Fruit fly (Drosophila melanogaster) whole organism, embryonic: ENCODE results near the gene fzo.

Source experiments
- B-H2 ChIP-seq: fragments of 200-800 bp; sonication (Bioruptor generic); optimal IDR thresholded peaks from 2 replicates; lab custom pipeline; 2018; ENCODE audit warnings: missing biosample characterization, mild to moderate bottlenecking, missing genetic modification characterization
- BtbVII ChIP-seq: fragments of 200-800 bp; sonication (Bioruptor generic); optimal IDR thresholded peaks from 3 replicates; lab custom pipeline; 2017; ENCODE audit warnings: missing biosample characterization, mild to moderate bottlenecking, missing genetic modification characterization
- CG10147 ChIP-seq: fragments of 200-800 bp; sonication (Bioruptor generic); optimal IDR thresholded peaks from 2 replicates; lab custom pipeline; 2019; ENCODE audit warnings: missing biosample characterization, mild to moderate bottlenecking, missing genetic modification characterization, moderate library complexity
- CG1024 ChIP-seq: fragments of 200-800 bp; sonication (Bioruptor generic); IDR thresholded peaks from 2 replicates; pipeline ENCODE4 v1.3.6; 2022; ENCODE audit warnings: missing biosample characterization, missing genetic modification characterization
- CG10321 ChIP-seq: fragments of 200-800 bp; sonication (Bioruptor generic); IDR thresholded peaks from 2 replicates; pipeline ENCODE4 v1.3.6; 2022; ENCODE audit warnings: missing biosample characterization, missing genetic modification characterization
- CG10959 ChIP-seq: fragments of 200-800 bp; sonication (Bioruptor generic); IDR thresholded peaks from 2 replicates; pipeline ENCODE4 v1.3.6; 2022; ENCODE audit warnings: missing biosample characterization, missing genetic modification characterization
- CG11504 ChIP-seq: fragments of 200-800 bp; sonication (Bioruptor generic); optimal IDR thresholded peaks from 3 replicates; lab custom pipeline; 2019; ENCODE audit warnings: missing biosample characterization, mild to moderate bottlenecking, missing genetic modification characterization, moderate library complexity
- CG12659 ChIP-seq: fragments of 200-800 bp; sonication (Bioruptor generic); optimal IDR thresholded peaks from 3 replicates; lab custom pipeline; 2017; ENCODE audit warnings: mild to moderate bottlenecking, missing biosample characterization, missing genetic modification reagents, missing genetic modification characterization
- CG13894 ChIP-seq: fragments of 200-800 bp; sonication (Bioruptor generic); optimal IDR thresholded peaks from 3 replicates; lab custom pipeline; 2018; ENCODE audit warnings: missing biosample characterization, mild to moderate bottlenecking, missing genetic modification characterization, moderate library complexity
- CG18476 ChIP-seq: fragments of 200-800 bp; sonication (Bioruptor generic); optimal IDR thresholded peaks from 2 replicates; lab custom pipeline; 2016; ENCODE audit warnings: missing biosample characterization, mild to moderate bottlenecking, missing genetic modification characterization
- CG2120 ChIP-seq: fragments of 200-800 bp; sonication (Bioruptor generic); optimal IDR thresholded peaks from 3 replicates; lab custom pipeline; 2016; ENCODE audit warnings: missing biosample characterization, missing genetic modification characterization
- CG34376 ChIP-seq: fragments of 200-800 bp; sonication (Bioruptor generic); optimal IDR thresholded peaks from 2 replicates; lab custom pipeline; 2018; ENCODE audit warnings: missing biosample characterization, mild to moderate bottlenecking, missing genetic modification characterization
- CG4730 ChIP-seq: fragments of 200-800 bp; sonication (Bioruptor generic); IDR thresholded peaks from 2 replicates; pipeline ENCODE4 v1.3.6; 2022; ENCODE audit warnings: missing biosample characterization, missing genetic modification characterization
- CG6175 ChIP-seq: fragments of 200-800 bp; sonication (Bioruptor generic); IDR thresholded peaks from 3 replicates; pipeline ENCODE4 v1.3.6; 2022; ENCODE audit warnings: missing biosample characterization, missing genetic modification characterization
- CG6791 ChIP-seq: fragments of 200-800 bp; sonication (Bioruptor generic); IDR thresholded peaks from 3 replicates; pipeline ENCODE4 v1.3.6; 2022; ENCODE audit warnings: missing biosample characterization, missing genetic modification characterization; ENCODE audit not compliant: partially characterized antibody
- CG9932 ChIP-seq: fragments of 200-800 bp; sonication (Bioruptor generic); IDR thresholded peaks from 2 replicates; pipeline ENCODE4 v1.3.6; 2022; ENCODE audit warnings: missing biosample characterization, missing genetic modification characterization
- Dek ChIP-seq: fragments of 200-800 bp; sonication (Bioruptor generic); optimal IDR thresholded peaks from 3 replicates; lab custom pipeline; 2019; ENCODE audit warnings: missing biosample characterization, mild to moderate bottlenecking, missing genetic modification characterization, moderate library complexity
- E2f2 ChIP-seq: fragments of 200-800 bp; sonication (Bioruptor generic); IDR thresholded peaks from 2 replicates; pipeline ENCODE4 v1.3.6; 2022; ENCODE audit warnings: missing biosample characterization, missing genetic modification characterization
- GATAe ChIP-seq: fragments of 200-800 bp; sonication (Bioruptor generic); conservative IDR thresholded peaks from 2 replicates; pipeline ENCODE4 v1.3.6; 2022; ENCODE audit warnings: missing biosample characterization, missing genetic modification characterization
- HHEX ChIP-seq: fragments of 200-800 bp; sonication (Bioruptor generic); optimal IDR thresholded peaks from 3 replicates; lab custom pipeline; 2017; ENCODE audit warnings: missing biosample characterization, mild to moderate bottlenecking, missing genetic modification characterization, missing genetic modification reagents
- HmgD ChIP-seq: fragments of 200-800 bp; sonication (Bioruptor generic); optimal IDR thresholded peaks from 3 replicates; lab custom pipeline; 2016; ENCODE audit warnings: missing biosample characterization, missing genetic modification characterization
- Kr ChIP-seq: fragments of 200-800 bp; sonication (Bioruptor generic); optimal IDR thresholded peaks from 2 replicates; lab custom pipeline; 2017; ENCODE audit warnings: missing biosample characterization, mild to moderate bottlenecking, missing genetic modification characterization
- Meics ChIP-seq: fragments of 200-800 bp; sonication (Bioruptor generic); optimal IDR thresholded peaks from 2 replicates; lab custom pipeline; 2017; ENCODE audit warnings: missing biosample characterization, mild to moderate bottlenecking, missing genetic modification characterization
- NfI ChIP-seq: fragments of 200-800 bp; sonication (Bioruptor generic); optimal IDR thresholded peaks from 3 replicates; lab custom pipeline; 2018; ENCODE audit warnings: missing biosample characterization, mild to moderate bottlenecking, missing genetic modification characterization, moderate library complexity
- Ravus ChIP-seq: fragments of 200-800 bp; sonication (Bioruptor generic); IDR thresholded peaks from 2 replicates; pipeline ENCODE4 v1.3.6; 2022; ENCODE audit warnings: missing biosample characterization, missing genetic modification characterization
- Sox100B ChIP-seq: fragments of 200-800 bp; sonication (Bioruptor generic); optimal IDR thresholded peaks from 3 replicates; lab custom pipeline; 2018; ENCODE audit warnings: missing biosample characterization, mild to moderate bottlenecking, missing genetic modification characterization
- Sox102F ChIP-seq: fragments of 200-800 bp; sonication (Bioruptor generic); optimal IDR thresholded peaks from 2 replicates; lab custom pipeline; 2018; ENCODE audit warnings: missing biosample characterization, mild to moderate bottlenecking, missing genetic modification characterization, moderate library complexity
- ap ChIP-seq: fragments of 200-800 bp; sonication (Bioruptor generic); IDR thresholded peaks from 2 replicates; pipeline ENCODE4 v1.3.6; 2022; ENCODE audit warnings: missing biosample characterization, missing genetic modification characterization
- bbx ChIP-seq: fragments of 200-800 bp; sonication (Bioruptor generic); IDR thresholded peaks from 2 replicates; pipeline ENCODE4 v1.3.6; 2022; ENCODE audit warnings: missing biosample characterization, missing genetic modification characterization; ENCODE audit not compliant: partially characterized antibody
- bcd ChIP-seq: fragments of 200-800 bp; sonication (Bioruptor generic); optimal IDR thresholded peaks from 2 replicates; lab custom pipeline; 2017; ENCODE audit warnings: missing biosample characterization, mild to moderate bottlenecking, missing genetic modification characterization
- bowl ChIP-seq: fragments of 200-800 bp; sonication (Bioruptor generic); IDR thresholded peaks from 2 replicates; pipeline ENCODE4 v1.3.6; 2022; ENCODE audit warnings: missing biosample characterization, missing genetic modification characterization
- btn ChIP-seq: fragments of 200-800 bp; sonication (Bioruptor generic); optimal IDR thresholded peaks from 2 replicates; lab custom pipeline; 2016; ENCODE audit warnings: missing biosample characterization, missing genetic modification characterization
- ci ChIP-seq: fragments of 200-800 bp; sonication (Bioruptor generic); IDR thresholded peaks from 3 replicates; pipeline ENCODE4 v1.3.6; 2022; ENCODE audit warnings: missing biosample characterization, missing genetic modification characterization
- da ChIP-seq: fragments of 200-800 bp; sonication (Bioruptor generic); optimal IDR thresholded peaks from 2 replicates; lab custom pipeline; 2016; ENCODE audit warnings: missing biosample characterization, missing genetic modification characterization
- dmrt11E ChIP-seq: fragments of 200-800 bp; sonication (Bioruptor generic); optimal IDR thresholded peaks from 3 replicates; lab custom pipeline; 2018; ENCODE audit warnings: missing biosample characterization, mild to moderate bottlenecking, missing genetic modification characterization, moderate library complexity
- exex ChIP-seq: fragments of 200-800 bp; sonication (Bioruptor generic); optimal IDR thresholded peaks from 4 replicates; lab custom pipeline; 2018; ENCODE audit warnings: missing biosample characterization, mild to moderate bottlenecking, missing genetic modification characterization, moderate library complexity
- eyg ChIP-seq: fragments of 200-800 bp; sonication (Bioruptor generic); optimal IDR thresholded peaks from 3 replicates; lab custom pipeline; 2016; ENCODE audit warnings: missing biosample characterization, missing genetic modification characterization
- klu ChIP-seq: fragments of 200-800 bp; sonication (Bioruptor generic); IDR thresholded peaks from 2 replicates; pipeline ENCODE4 v1.3.6; 2022; ENCODE audit warnings: missing biosample characterization, missing genetic modification characterization
- kni ChIP-seq: fragments of 200-800 bp; sonication (Bioruptor generic); optimal IDR thresholded peaks from 3 replicates; lab custom pipeline; 2017; ENCODE audit warnings: mild to moderate bottlenecking, missing biosample characterization, missing genetic modification reagents, missing genetic modification characterization
- lov ChIP-seq, 2 experiments: fragments of 200-800 bp in 1 of 2; fragments of >200 bp in 1 of 2; sonication (Bioruptor generic) in 1 of 2; IDR thresholded peaks in 1 of 2; optimal IDR thresholded peaks in 1 of 2; 2 replicates in 1 of 2; 3 replicates in 1 of 2; pipeline versions ENCODE4 v1.3.6 to Lab custom; 2017 to 2022; ENCODE audit warnings: missing biosample characterization in 1 of 2, missing genetic modification characterization in 1 of 2
- mam ChIP-seq: fragments of 200-800 bp; sonication (Bioruptor generic); optimal IDR thresholded peaks from 3 replicates; lab custom pipeline; 2016; ENCODE audit warnings: missing biosample characterization, missing genetic modification characterization
- mirr ChIP-seq: fragments of 200-800 bp; sonication (Bioruptor generic); optimal IDR thresholded peaks from 3 replicates; lab custom pipeline; 2018; ENCODE audit warnings: missing biosample characterization, mild to moderate bottlenecking, missing genetic modification characterization
- oc ChIP-seq: fragments of 200-800 bp; sonication (Bioruptor generic); optimal IDR thresholded peaks from 2 replicates; lab custom pipeline; 2018; ENCODE audit warnings: missing biosample characterization, mild to moderate bottlenecking, missing genetic modification characterization, moderate library complexity
- onecut ChIP-seq: fragments of 200-800 bp; sonication (Bioruptor generic); IDR thresholded peaks from 2 replicates; pipeline ENCODE4 v1.3.6; 2022; ENCODE audit warnings: missing biosample characterization, missing genetic modification characterization
- slou ChIP-seq: fragments of 200-800 bp; sonication (Bioruptor generic); optimal IDR thresholded peaks from 3 replicates; lab custom pipeline; 2016; ENCODE audit warnings: missing biosample characterization, missing genetic modification characterization
- sug ChIP-seq: fragments of 200-800 bp; optimal IDR thresholded peaks from 2 replicates; lab custom pipeline; 2019; ENCODE audit warnings: missing biosample characterization, mild to moderate bottlenecking, missing genetic modification characterization, moderate library complexity
- vnd ChIP-seq: fragments of 200-800 bp; sonication (Bioruptor generic); IDR thresholded peaks from 3 replicates; pipeline ENCODE4 v1.3.6; 2022; ENCODE audit warnings: missing biosample characterization, missing genetic modification characterization; ENCODE audit not compliant: partially characterized antibody

Gene fzo

dm6 chr3R:23177457-23177856 lies 26.4 kb downstream of the fzo start:
- TF ChIP-seq GATAe (GFP tag; lab: Robert Waterston, UW) (peak; percentile 61), sug (peak; percentile 2), CG11504 (tag; lab: Kevin White, UChicago) (no peak), BtbVII (GFP tag; lab: Kevin White, UChicago) (peak; percentile 18), B-H2 (GFP tag; lab: Kevin White, UChicago) (peak; percentile 18), exex (tag; lab: Kevin White, UChicago) (peak; percentile 88), mirr (GFP tag; lab: Kevin White, UChicago) (peak; percentile 80), CG10147 (GFP tag; lab: Kevin White, UChicago) (no peak), CG34376 (peak; percentile 82), Kr (GFP tag; lab: Kevin White, UChicago) (no peak)

dm6 chr3R:23176445-23177087 lies 27.3 kb downstream of the fzo start:
- TF ChIP-seq CG4730 (GFP tag; lab: Robert Waterston, UW) (no peak), vnd (GFP tag; lab: Robert Waterston, UW) (peak; percentile 10; the same call in 1 of the 3 replicates), CG6791 (GFP tag; lab: Robert Waterston, UW) (no peak), klu (no peak), lov (optimal IDR thresholded peaks at IDR 0.05; lab: Kevin White, UChicago) (no peak), lov (GFP tag; IDR thresholded peaks at IDR 0.05; lab: Robert Waterston, UW) (peak; percentile 64; the same call in 1 of the 3 replicates), CG10321 (GFP tag; lab: Robert Waterston, UW) (no peak), eyg (GFP tag; lab: Kevin White, UChicago) (peak; percentile 71), bcd (GFP tag; lab: Kevin White, UChicago) (peak; percentile 18), CG13894 (tag; lab: Kevin White, UChicago) (peak; percentile 45), Ravus (no peak), ap (0 out of 2 replicates have a peak, but pooled peaks have one; percentile 13), CG10959 (GFP tag; lab: Robert Waterston, UW) (peak; percentile 29; the same call in 1 of the 2 replicates), mam (GFP tag; lab: Kevin White, UChicago) (peak; percentile 39), btn (GFP tag; lab: Kevin White, UChicago) (peak; percentile 1), slou (peak; percentile 30), kni (GFP tag; lab: Kevin White, UChicago) (peak; percentile 20), NfI (GFP tag; lab: Kevin White, UChicago) (peak; percentile 25), Dek (tag; lab: Kevin White, UChicago) (peak; percentile 20), E2f2 (GFP tag; lab: Robert Waterston, UW) (0 out of 2 replicates have a peak, but pooled peaks have one; percentile 21), Meics (peak; percentile 75), CG9932 (GFP tag; lab: Robert Waterston, UW) (0 out of 2 replicates have a peak, but pooled peaks have one; percentile 25), CG18476 (GFP tag; lab: Kevin White, UChicago) (peak; percentile 0), CG6175 (peak; percentile 46; the same call in 1 of the 3 replicates), ci (GFP tag; lab: Robert Waterston, UW) (peak; percentile 65; the same call in 1 of the 3 replicates), onecut (GFP tag; lab: Robert Waterston, UW) (peak; percentile 62; the same call in 1 of the 2 replicates), HmgD (GFP tag; lab: Kevin White, UChicago) (peak; percentile 20), Sox102F (peak; percentile 20), CG2120 (peak; percentile 72), CG1024 (GFP tag; lab: Robert Waterston, UW) (0 out of 2 replicates have a peak, but pooled peaks have one; percentile 26), dmrt11E (tag; lab: Kevin White, UChicago) (no peak), oc (tag; lab: Kevin White, UChicago) (no peak), bbx (GFP tag; lab: Robert Waterston, UW) (no peak), Sox100B (GFP tag; lab: Kevin White, UChicago) (peak; percentile 11), HHEX (GFP tag; lab: Kevin White, UChicago) (peak; percentile 57), bowl (GFP tag; lab: Robert Waterston, UW) (peak; percentile 9; the same call in 1 of the 2 replicates), CG12659 (GFP tag; lab: Kevin White, UChicago) (peak; percentile 35), da (GFP tag; lab: Kevin White, UChicago) (no peak)
